Worm (Caenorhabditis elegans) whole organism, midembryonic: ENCODE measurements around the gene Y38H6C.18.
"Not testable (repeated sequence)": the region's sequence is repeated elsewhere in the genome, so short reads cannot be mapped to it uniquely, and the experiment has no call there.

ENCODE experiments used
- T22C8.4 ChIP-seq: fragments of 200-800 bp; sonication (Bioruptor generic); IDR thresholded peaks from 2 replicates; pipeline ENCODE4 v1.3.6; 2022; ENCODE audit warnings: missing genetic modification characterization, missing compliant biosample characterization
- cog-1 ChIP-seq: sonication (generic microtip); optimal IDR thresholded peaks from 2 replicates; lab custom pipeline; 2016; ENCODE audit warnings: missing genetic modification characterization, missing compliant biosample characterization
- flt-1 ChIP-seq: fragments of 200-800 bp; sonication (Bioruptor generic); IDR thresholded peaks from 2 replicates; pipeline ENCODE4 v1.3.6; 2022; ENCODE audit warnings: missing genetic modification characterization, missing compliant biosample characterization
- klf-2 ChIP-seq: fragments of 200-800 bp; sonication (Bioruptor generic); conservative IDR thresholded peaks from 2 replicates; pipeline ENCODE4 v1.3.6; 2022; ENCODE audit warnings: missing genetic modification reagents, missing genetic modification characterization, missing compliant biosample characterization
- med-1 ChIP-seq: sonication (generic microtip); optimal IDR thresholded peaks from 2 replicates; lab custom pipeline; 2017; ENCODE audit warnings: missing genetic modification characterization, mild to moderate bottlenecking, missing compliant biosample characterization, antibody characterized with exemption, missing genetic modification reagents; ENCODE audit not compliant: insufficient read depth
- ref-1 ChIP-seq: fragments of 200-800 bp; sonication (Bioruptor generic); conservative IDR thresholded peaks from 2 replicates; pipeline ENCODE4 v1.3.6; 2022; ENCODE audit warnings: missing genetic modification reagents, missing genetic modification characterization, missing compliant biosample characterization
- tab-1 ChIP-seq: fragments of 200-800 bp; sonication (Bioruptor generic); IDR thresholded peaks from 2 replicates; pipeline ENCODE4 v1.3.6; 2022; ENCODE audit warnings: missing genetic modification characterization, missing compliant biosample characterization
- ztf-23 ChIP-seq: fragments of 200-800 bp; sonication (Bioruptor generic); IDR thresholded peaks from 2 replicates; pipeline ENCODE4 v1.3.6; 2022; ENCODE audit warnings: missing genetic modification reagents, missing genetic modification characterization, missing compliant biosample characterization
- ztf-29 ChIP-seq: fragments of 200-800 bp; sonication (Bioruptor generic); IDR thresholded peaks from 2 replicates; pipeline ENCODE4 v1.3.6; 2022; ENCODE audit warnings: missing genetic modification reagents, missing genetic modification characterization, missing compliant biosample characterization

Gene Y38H6C.18

ce11 chrV:20514483-20514882 lies 32.5 kb downstream of the Y38H6C.18 start:
- TF ChIP-seq cog-1 (tag; lab: Kevin White, UChicago) = no peak
- TF ChIP-seq T22C8.4 = no peak
- TF ChIP-seq ztf-23 (GFP tag; lab: Robert Waterston, UW) = no peak
- no peak for TF ChIP-seq ref-1 (GFP tag; lab: Robert Waterston, UW)
- TF ChIP-seq tab-1 = no peak
- no peak for TF ChIP-seq med-1 (GFP tag; lab: Kevin White, UChicago)
- TF ChIP-seq flt-1 (GFP tag; lab: Robert Waterston, UW) = no peak
- TF ChIP-seq ztf-29 (GFP tag; lab: Robert Waterston, UW) = no peak
- no peak for TF ChIP-seq klf-2

ce11 chrV:20513661-20514060 lies 33.3 kb downstream of the Y38H6C.18 start, which contains the start of gene Y38H6C.8:
TSS of gene Y38H6C.8 (plus strand) at chrV:20513961.
- not testable (repeated sequence) for TF ChIP-seq klf-2; med-1 (GFP tag; lab: Kevin White, UChicago); tab-1

- TF ChIP-seq T22C8.4 (no peak), cog-1 (tag; lab: Kevin White, UChicago) (no peak), med-1 (GFP tag; lab: Kevin White, UChicago) (no peak), flt-1 (GFP tag; lab: Robert Waterston, UW) (no peak), ref-1 (GFP tag; lab: Robert Waterston, UW) (no peak), ztf-23 (GFP tag; lab: Robert Waterston, UW) (no peak), klf-2 (no peak), tab-1 (no peak), ztf-29 (GFP tag; lab: Robert Waterston, UW) (no peak)
Observed at ce11 chrV:20509427-20509826, 37.5 kb downstream of the Y38H6C.18 start.

- TF ChIP-seq ref-1 (GFP tag; lab: Robert Waterston, UW) = no peak
- no peak for TF ChIP-seq cog-1 (tag; lab: Kevin White, UChicago)
- TF ChIP-seq ztf-23 (GFP tag; lab: Robert Waterston, UW) = no peak
- TF ChIP-seq med-1 (GFP tag; lab: Kevin White, UChicago) = no peak
- no peak for TF ChIP-seq T22C8.4
- no peak for TF ChIP-seq tab-1
- TF ChIP-seq ztf-29 (GFP tag; lab: Robert Waterston, UW) = no peak
- TF ChIP-seq flt-1 (GFP tag; lab: Robert Waterston, UW) = no peak
- no peak for TF ChIP-seq klf-2
Observed at ce11 chrV:20506542-20506941, 40.4 kb downstream of the Y38H6C.18 start.

ce11 chrV:20504997-20505396 lies 42.0 kb downstream of the Y38H6C.18 start, which contains the start of gene Y38H6C.4:
TSS of gene Y38H6C.4 (minus strand) at chrV:20505097.
- TF ChIP-seq T22C8.4 = no peak
- TF ChIP-seq tab-1 = no peak
- no peak for TF ChIP-seq ref-1 (GFP tag; lab: Robert Waterston, UW)
- no peak for TF ChIP-seq flt-1 (GFP tag; lab: Robert Waterston, UW)
- TF ChIP-seq klf-2 = no peak

- TF ChIP-seq ref-1 (GFP tag; lab: Robert Waterston, UW) (no peak), med-1 (GFP tag; lab: Kevin White, UChicago) (no peak), cog-1 (tag; lab: Kevin White, UChicago) (no peak), T22C8.4 (no peak)
Observed at ce11 chrV:20500405-20500804, 46.5 kb downstream of the Y38H6C.18 start, which contains the start of gene dct-14. TSS of gene dct-14 (minus strand) at chrV:20500505.

ce11 chrV:20499642-20500041 lies 47.3 kb downstream of the Y38H6C.18 start:
- no peak for TF ChIP-seq T22C8.4

ce11 chrV:20498980-20499379 lies 48.0 kb downstream of the Y38H6C.18 start, which contains the start of gene dct-16:
TSS of gene dct-16 (minus strand) at chrV:20499057.
- TF ChIP-seq ref-1 (GFP tag; lab: Robert Waterston, UW) (no peak), flt-1 (GFP tag; lab: Robert Waterston, UW) (no peak), tab-1 (no peak)

- TF ChIP-seq med-1 (GFP tag; lab: Kevin White, UChicago) = no peak
- no peak for TF ChIP-seq T22C8.4
- TF ChIP-seq flt-1 (GFP tag; lab: Robert Waterston, UW) = no peak
- no peak for TF ChIP-seq klf-2
- TF ChIP-seq ztf-23 (GFP tag; lab: Robert Waterston, UW) = no peak
- no peak for TF ChIP-seq ztf-29 (GFP tag; lab: Robert Waterston, UW)
- TF ChIP-seq ref-1 (GFP tag; lab: Robert Waterston, UW) = no peak
- TF ChIP-seq cog-1 (tag; lab: Kevin White, UChicago) = no peak
- TF ChIP-seq tab-1 = no peak
Observed at ce11 chrV:20497537-20497936, 49.4 kb downstream of the Y38H6C.18 start.
